Worm (Caenorhabditis elegans) whole organism, L4/young adult: ENCODE results near the gene myo-3.

ENCODE experiments used
- W03F9.2 ChIP-seq: fragments of 150-350 bp; optimal IDR thresholded peaks from 2 replicates; lab custom pipeline; 2014; ENCODE audit warnings: missing biosample characterization, missing genetic modification characterization
- him-1 ChIP-seq: sonication (generic microtip); optimal IDR thresholded peaks from 2 replicates; lab custom pipeline; 2016; ENCODE audit warnings: missing genotype, missing genetic modification reagents, missing genetic modification characterization, missing compliant biosample characterization

- TF ChIP-seq him-1 (no peak), W03F9.2 (no peak)
Observed at ce11 chrV:12256398-12256797, 22.3 kb upstream of the myo-3 start, which contains the start of gene ugt-55.
